Fruit fly (Drosophila melanogaster): Measurements from ENCODE around the gene CG17612.

Gene CG17612

dm6 chr2L:4360882-4361281 is 21.7 kb downstream of the CG17612 start:
- TF ChIP-seq Rel (GFP tag; optimal IDR thresholded peaks at IDR 0.05) = no peak
- no peak for TF ChIP-seq Rel (tag; optimal IDR thresholded peaks at IDR 0.05)
- peak; percentile 5 for TF ChIP-seq ey (GFP tag; optimal IDR thresholded peaks at IDR 0.05)
- no peak for TF ChIP-seq Dfd (GFP tag; optimal IDR thresholded peaks at IDR 0.05)
- TF ChIP-seq Sp1 (GFP tag; optimal IDR thresholded peaks at IDR 0.05) = no peak
- TF ChIP-seq Hr83 (GFP tag; optimal IDR thresholded peaks at IDR 0.05; ENCODE audit: poor library complexity, severe bottlenecking) = no peak

dm6 chr2L:4359156-4359555 is 23.4 kb downstream of the CG17612 start:
- TF ChIP-seq Rel (GFP tag; optimal IDR thresholded peaks at IDR 0.05) = no peak
- TF ChIP-seq Rel (tag; optimal IDR thresholded peaks at IDR 0.05) = no peak
- TF ChIP-seq lola (GFP tag; optimal IDR thresholded peaks at IDR 0.05) = no peak
- TF ChIP-seq Sp1 (GFP tag; optimal IDR thresholded peaks at IDR 0.05) = no peak
- no peak for TF ChIP-seq dmrt93B (GFP tag; optimal IDR thresholded peaks at IDR 0.05)
- no peak for TF ChIP-seq CrebA (GFP tag; optimal IDR thresholded peaks at IDR 0.05; ENCODE audit: borderline replicate concordance)
- TF ChIP-seq Abd-B (GFP tag; optimal IDR thresholded peaks at IDR 0.05) = no peak
- no peak for TF ChIP-seq sage (GFP tag; optimal IDR thresholded peaks at IDR 0.05)
- TF ChIP-seq Myc (optimal IDR thresholded peaks at IDR 0.05) = no peak
- TF ChIP-seq GATAd (GFP tag; optimal IDR thresholded peaks at IDR 0.05) = no peak
- no peak for TF ChIP-seq psq (GFP tag; optimal IDR thresholded peaks at IDR 0.05)
- TF ChIP-seq Mio (GFP tag; optimal IDR thresholded peaks at IDR 0.05) = no peak
- TF ChIP-seq woc (GFP tag; optimal IDR thresholded peaks at IDR 0.05) = no peak
- no peak for TF ChIP-seq HLH106 (tag; optimal IDR thresholded peaks at IDR 0.05)
- no peak for TF ChIP-seq jim (GFP tag; optimal IDR thresholded peaks at IDR 0.05)
- TF ChIP-seq Hr78 (GFP tag; optimal IDR thresholded peaks at IDR 0.05) = no peak
- no peak for TF ChIP-seq dl (GFP tag; optimal IDR thresholded peaks at IDR 0.05; ENCODE audit: insufficient read depth in 1 of 2, partially characterized antibody in 2 of 2)
- TF ChIP-seq OdsH (GFP tag; optimal IDR thresholded peaks at IDR 0.05) = no peak
- no peak for TF ChIP-seq rgr (GFP tag; optimal IDR thresholded peaks at IDR 0.05)
- no peak for TF ChIP-seq h (GFP tag; optimal IDR thresholded peaks at IDR 0.05)

- TF ChIP-seq Abd-B (GFP tag; optimal IDR thresholded peaks at IDR 0.05) (no peak), fru (GFP tag; optimal IDR thresholded peaks at IDR 0.05) (no peak), usp (GFP tag; optimal IDR thresholded peaks at IDR 0.05) (no peak)
Measured at dm6 chr2L:4355066-4355465, 27.5 kb downstream of the CG17612 start.

dm6 chr2L:4352675-4353074 is 29.9 kb downstream of the CG17612 start, which contains the start of gene CG15429:
TSS of gene CG15429 (plus strand) at chr2L:4352975.
- TF ChIP-seq rgr (GFP tag; optimal IDR thresholded peaks at IDR 0.05) = no peak
- no peak for TF ChIP-seq Mio (GFP tag; optimal IDR thresholded peaks at IDR 0.05)
- TF ChIP-seq lola (GFP tag; optimal IDR thresholded peaks at IDR 0.05) = no peak
- TF ChIP-seq Hr83 (GFP tag; optimal IDR thresholded peaks at IDR 0.05; ENCODE audit: poor library complexity, severe bottlenecking) = no peak
- TF ChIP-seq OdsH (GFP tag; optimal IDR thresholded peaks at IDR 0.05) = no peak
- TF ChIP-seq h (GFP tag; optimal IDR thresholded peaks at IDR 0.05) = no peak
- TF ChIP-seq Rel (GFP tag; optimal IDR thresholded peaks at IDR 0.05) = no peak
- no peak for TF ChIP-seq Rel (tag; optimal IDR thresholded peaks at IDR 0.05)
- TF ChIP-seq Dfd (GFP tag; optimal IDR thresholded peaks at IDR 0.05) = no peak
- TF ChIP-seq CrebA (GFP tag; optimal IDR thresholded peaks at IDR 0.05; ENCODE audit: borderline replicate concordance) = no peak
- no peak for TF ChIP-seq dmrt93B (GFP tag; optimal IDR thresholded peaks at IDR 0.05)
- no peak for TF ChIP-seq dsf (GFP tag; optimal IDR thresholded peaks at IDR 0.05; ENCODE audit: borderline replicate concordance)
- no peak for TF ChIP-seq brk (GFP tag; optimal IDR thresholded peaks at IDR 0.05)
- no peak for TF ChIP-seq psq (GFP tag; optimal IDR thresholded peaks at IDR 0.05)
- TF ChIP-seq sage (GFP tag; optimal IDR thresholded peaks at IDR 0.05) = no peak
- no peak for TF ChIP-seq br (GFP tag; optimal IDR thresholded peaks at IDR 0.05)
- no peak for TF ChIP-seq Jra (GFP tag; optimal IDR thresholded peaks at IDR 0.05)
- no peak for TF ChIP-seq N (GFP tag; optimal IDR thresholded peaks at IDR 0.05)
- TF ChIP-seq Hnf4 (GFP tag; optimal IDR thresholded peaks at IDR 0.05) = no peak
- no peak for TF ChIP-seq dl (GFP tag; optimal IDR thresholded peaks at IDR 0.05; ENCODE audit: insufficient read depth in 1 of 2, partially characterized antibody in 2 of 2)
- no peak for TF ChIP-seq sv (GFP tag; optimal IDR thresholded peaks at IDR 0.05)

- peak; percentile 36 for TF ChIP-seq Hnf4 (GFP tag; optimal IDR thresholded peaks at IDR 0.05)
- peak; percentile 13 for TF ChIP-seq Jra (GFP tag; optimal IDR thresholded peaks at IDR 0.05)
- peak; percentile 25 for TF ChIP-seq woc (GFP tag; optimal IDR thresholded peaks at IDR 0.05)
- TF ChIP-seq fru (GFP tag; optimal IDR thresholded peaks at IDR 0.05) = peak; percentile 59
- TF ChIP-seq sv (GFP tag; optimal IDR thresholded peaks at IDR 0.05) = peak; percentile 50
- TF ChIP-seq jim (GFP tag; optimal IDR thresholded peaks at IDR 0.05) = no peak
- peak; percentile 45 for TF ChIP-seq rgr (GFP tag; optimal IDR thresholded peaks at IDR 0.05)
- peak; percentile 51 for TF ChIP-seq HLH106 (tag; optimal IDR thresholded peaks at IDR 0.05)
- TF ChIP-seq GATAd (GFP tag; optimal IDR thresholded peaks at IDR 0.05) = no peak
- peak; percentile 38 for TF ChIP-seq br (GFP tag; optimal IDR thresholded peaks at IDR 0.05)
- TF ChIP-seq Dif (GFP tag; optimal IDR thresholded peaks at IDR 0.05; ENCODE audit: partially characterized antibody) = no peak
- TF ChIP-seq psq (GFP tag; optimal IDR thresholded peaks at IDR 0.05) = peak; percentile 8
- TF ChIP-seq h (GFP tag; optimal IDR thresholded peaks at IDR 0.05) = peak; percentile 58
- no peak for TF ChIP-seq Rel (GFP tag; optimal IDR thresholded peaks at IDR 0.05)
- TF ChIP-seq Rel (tag; optimal IDR thresholded peaks at IDR 0.05) = no peak
- TF ChIP-seq ey (GFP tag; optimal IDR thresholded peaks at IDR 0.05) = peak; percentile 55
- peak; percentile 32 for TF ChIP-seq Sp1 (GFP tag; optimal IDR thresholded peaks at IDR 0.05)
- TF ChIP-seq foxo (GFP tag; optimal IDR thresholded peaks at IDR 0.05) = peak in 1 of 2 experiments; percentile 61
- peak; percentile 48 for TF ChIP-seq OdsH (GFP tag; optimal IDR thresholded peaks at IDR 0.05)
Measured at dm6 chr2L:4350683-4351324, 31.7 kb downstream of the CG17612 start.

Measured in whole organism, wandering third instar larva.